Worm (Caenorhabditis elegans) whole organism, young adult: ENCODE results near the gene rme-2.

ENCODE experiments used
- B0019.2 ChIP-seq: fragments of 200-800 bp; sonication (Bioruptor generic); conservative IDR thresholded peaks from 2 replicates; pipeline ENCODE4 v1.3.6; 2022; ENCODE audit warnings: missing genetic modification reagents, missing genetic modification characterization, missing compliant biosample characterization
- B0035.1 ChIP-seq: sonication (generic microtip); optimal IDR thresholded peaks from 2 replicates; lab custom pipeline; 2016; ENCODE audit warnings: missing genetic modification characterization, mild to moderate bottlenecking, missing compliant biosample characterization, missing genotype, missing genetic modification reagents
- B0336.3 ChIP-seq: fragments of 200-800 bp; sonication (Bioruptor generic); IDR thresholded peaks from 2 replicates; pipeline ENCODE4 v1.3.6; 2022; ENCODE audit warnings: missing genetic modification characterization, missing compliant biosample characterization
- C17E4.6 ChIP-seq: fragments of 200-800 bp; sonication (Bioruptor generic); IDR thresholded peaks from 2 replicates; pipeline ENCODE4 v1.3.6; 2022; ENCODE audit warnings: missing genetic modification reagents, missing genetic modification characterization, missing compliant biosample characterization
- F10E7.11 ChIP-seq: sonication (generic microtip); optimal IDR thresholded peaks from 2 replicates; lab custom pipeline; 2017; ENCODE audit warnings: mild to moderate bottlenecking, missing genetic modification characterization, moderate library complexity, missing compliant biosample characterization
- F57C9.4 ChIP-seq: sonication (generic microtip); optimal IDR thresholded peaks from 2 replicates; lab custom pipeline; 2017; ENCODE audit warnings: mild to moderate bottlenecking, missing genetic modification characterization, missing compliant biosample characterization
- K12H6.12 ChIP-seq: fragments of 200-800 bp; sonication (Bioruptor generic); optimal IDR thresholded peaks from 2 replicates; lab custom pipeline; 2018; ENCODE audit warnings: mild to moderate bottlenecking, missing genetic modification characterization, missing compliant biosample characterization
- T07F8.4 ChIP-seq: sonication (generic microtip); optimal IDR thresholded peaks from 2 replicates; lab custom pipeline; 2016; ENCODE audit warnings: mild to moderate bottlenecking, missing genetic modification characterization, moderate library complexity, missing compliant biosample characterization
- T26A5.8 ChIP-seq: sonication (generic microtip); optimal IDR thresholded peaks from 2 replicates; lab custom pipeline; 2016; ENCODE audit warnings: missing genetic modification characterization, missing compliant biosample characterization
- Y79H2A.3 ChIP-seq: fragments of 200-800 bp; sonication (Bioruptor generic); conservative IDR thresholded peaks from 2 replicates; pipeline ENCODE4 v1.3.6; 2022; ENCODE audit warnings: missing genetic modification reagents, missing genetic modification characterization, missing compliant biosample characterization
- ZK185.1 ChIP-seq: sonication (generic microtip); optimal IDR thresholded peaks from 2 replicates; lab custom pipeline; 2016; ENCODE audit warnings: mild to moderate bottlenecking, missing genetic modification characterization, missing compliant biosample characterization; ENCODE audit not compliant: poor library complexity, severe bottlenecking
- athp-1 ChIP-seq: sonication (generic microtip); optimal IDR thresholded peaks from 2 replicates; lab custom pipeline; 2017; ENCODE audit warnings: mild to moderate bottlenecking, missing genetic modification characterization, missing compliant biosample characterization
- attf-3 ChIP-seq: fragments of 200-800 bp; sonication (Bioruptor generic); conservative IDR thresholded peaks from 2 replicates; pipeline ENCODE4 v1.3.6; 2022; ENCODE audit warnings: missing genetic modification reagents, missing genetic modification characterization, missing compliant biosample characterization
- attf-5 ChIP-seq: fragments of 200-800 bp; sonication (Bioruptor generic); optimal IDR thresholded peaks from 2 replicates; lab custom pipeline; 2018; ENCODE audit warnings: mild to moderate bottlenecking, missing genetic modification characterization, missing compliant biosample characterization
- ceh-100 ChIP-seq: fragments of 200-800 bp; sonication (Bioruptor generic); IDR thresholded peaks from 2 replicates; pipeline ENCODE4 v1.3.6; 2022; ENCODE audit warnings: missing genetic modification reagents, missing genetic modification characterization, missing compliant biosample characterization
- ceh-40 ChIP-seq: fragments of 200-800 bp; sonication (Bioruptor generic); IDR thresholded peaks from 2 replicates; pipeline ENCODE4 v1.3.6; 2022; ENCODE audit warnings: missing genetic modification characterization, missing compliant biosample characterization
- ceh-58 ChIP-seq: fragments of 200-800 bp; sonication (Bioruptor generic); IDR thresholded peaks from 2 replicates; pipeline ENCODE4 v1.3.6; 2022; ENCODE audit warnings: missing genetic modification characterization, missing compliant biosample characterization
- die-1 ChIP-seq: sonication (generic microtip); optimal IDR thresholded peaks from 2 replicates; lab custom pipeline; 2016; ENCODE audit warnings: missing genotype, mild to moderate bottlenecking, missing genetic modification characterization, missing compliant biosample characterization
- egrh-3 ChIP-seq: fragments of 200-800 bp; sonication (Bioruptor generic); IDR thresholded peaks from 2 replicates; pipeline ENCODE4 v1.3.6; 2022; ENCODE audit warnings: missing genetic modification reagents, missing genetic modification characterization, missing compliant biosample characterization
- hmg-1.2 ChIP-seq: fragments of 200-800 bp; sonication (Bioruptor generic); IDR thresholded peaks from 2 replicates; pipeline ENCODE4 v1.3.6; 2022; ENCODE audit warnings: missing genetic modification reagents, missing genetic modification characterization, missing compliant biosample characterization
- hrde-1 ChIP-seq: sonication (generic microtip); optimal IDR thresholded peaks from 2 replicates; lab custom pipeline; 2016; ENCODE audit warnings: missing genetic modification characterization, mild to moderate bottlenecking, missing compliant biosample characterization, moderate library complexity, missing genotype, missing genetic modification reagents, borderline replicate concordance
- hsf-1 ChIP-seq: fragments of 200-800 bp; sonication (Bioruptor generic); IDR thresholded peaks from 2 replicates; pipeline ENCODE4 v1.3.6; 2022; ENCODE audit warnings: missing genetic modification reagents, missing genetic modification characterization, missing compliant biosample characterization
- lsl-1 ChIP-seq: fragments of 200-800 bp; sonication (Bioruptor generic); optimal IDR thresholded peaks from 2 replicates; lab custom pipeline; 2018; ENCODE audit warnings: mild to moderate bottlenecking, missing genetic modification characterization, moderate library complexity, missing compliant biosample characterization
- madf-3 ChIP-seq: fragments of 200-800 bp; sonication (Bioruptor generic); IDR thresholded peaks from 2 replicates; pipeline ENCODE4 v1.3.6; 2022; ENCODE audit warnings: missing genetic modification reagents, missing genetic modification characterization, missing compliant biosample characterization
- mes-4 ChIP-seq: sonication (generic microtip); optimal IDR thresholded peaks from 2 replicates; lab custom pipeline; 2016; ENCODE audit warnings: missing genotype, missing genetic modification characterization, missing compliant biosample characterization
- mxl-1 ChIP-seq: sonication (generic microtip); optimal IDR thresholded peaks from 2 replicates; lab custom pipeline; 2016; ENCODE audit warnings: missing genetic modification characterization, missing compliant biosample characterization
- nfyb-1 ChIP-seq: fragments of 200-800 bp; sonication (Bioruptor generic); IDR thresholded peaks from 2 replicates; pipeline ENCODE4 v1.3.6; 2022; ENCODE audit warnings: missing genetic modification reagents, missing genetic modification characterization, missing compliant biosample characterization
- nhr-120 ChIP-seq: fragments of 200-800 bp; sonication (Bioruptor generic); IDR thresholded peaks from 2 replicates; pipeline ENCODE4 v1.3.6; 2022; ENCODE audit warnings: missing genetic modification characterization, missing compliant biosample characterization
- nhr-179 ChIP-seq: sonication (generic microtip); optimal IDR thresholded peaks from 2 replicates; lab custom pipeline; 2016; ENCODE audit warnings: mild to moderate bottlenecking, missing genetic modification characterization, missing compliant biosample characterization
- nhr-27 ChIP-seq: fragments of 200-800 bp; sonication (Bioruptor generic); optimal IDR thresholded peaks from 2 replicates; lab custom pipeline; 2018; ENCODE audit warnings: mild to moderate bottlenecking, missing genetic modification characterization, moderate library complexity, missing compliant biosample characterization
- nhr-80 ChIP-seq: sonication (generic microtip); optimal IDR thresholded peaks from 2 replicates; lab custom pipeline; 2016; ENCODE audit warnings: missing genetic modification characterization, missing compliant biosample characterization
- pha-4 ChIP-seq: fragments of 150-350 bp; sonication (generic microtip); optimal IDR thresholded peaks from 2 replicates; lab custom pipeline; 2014; ENCODE audit warnings: missing biosample characterization, missing genetic modification reagents, missing genetic modification characterization
- somi-1 ChIP-seq: fragments of 200-800 bp; sonication (Bioruptor generic); optimal IDR thresholded peaks from 2 replicates; lab custom pipeline; 2018; ENCODE audit warnings: mild to moderate bottlenecking, missing genetic modification characterization, missing compliant biosample characterization
- ztf-22 ChIP-seq: fragments of 200-800 bp; sonication (Bioruptor generic); optimal IDR thresholded peaks from 2 replicates; lab custom pipeline; 2018; ENCODE audit warnings: mild to moderate bottlenecking, missing genetic modification characterization, moderate library complexity, missing compliant biosample characterization
- ztf-26 ChIP-seq: sonication (generic microtip); optimal IDR thresholded peaks from 2 replicates; lab custom pipeline; 2017; ENCODE audit warnings: missing genetic modification characterization, missing compliant biosample characterization
- ztf-28 ChIP-seq: fragments of 200-800 bp; sonication (Bioruptor generic); IDR thresholded peaks from 2 replicates; pipeline ENCODE4 v1.3.6; 2022; ENCODE audit warnings: missing genetic modification reagents, missing genetic modification characterization, missing compliant biosample characterization

The rme-2 gene

DNA sequence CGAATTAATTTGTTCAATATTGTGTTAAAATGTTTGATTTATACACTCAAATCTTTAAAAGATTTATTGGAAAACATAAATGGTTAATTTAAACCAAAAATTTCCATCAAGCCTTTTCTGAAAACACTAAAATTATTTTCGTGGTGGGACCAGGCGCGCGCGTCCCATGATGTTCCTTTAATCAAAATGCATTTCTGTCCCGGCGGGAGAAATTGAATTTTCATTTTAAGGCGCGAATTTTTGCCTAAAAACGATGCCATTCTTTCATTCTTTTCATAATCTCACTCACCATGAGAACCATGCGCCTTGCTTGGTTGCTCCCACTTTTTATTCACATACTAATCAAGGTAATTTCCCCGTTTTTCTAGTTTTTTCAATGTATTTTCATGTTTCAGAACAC lies at the start of gene rme-2 (continued):
- TF ChIP-seq mxl-1 (tag; lab: Kevin White, UChicago) = no peak
- no peak for TF ChIP-seq ztf-22 (GFP tag; lab: Kevin White, UChicago)
- TF ChIP-seq T26A5.8 (tag; lab: Kevin White, UChicago) = no peak
- peak; percentile 82 for TF ChIP-seq C17E4.6 (GFP tag; lab: Robert Waterston, UW)
- TF ChIP-seq F10E7.11 = no peak
- no peak for TF ChIP-seq F57C9.4 (tag; lab: Kevin White, UChicago)
- peak; percentile 63 for TF ChIP-seq hrde-1 (tag; lab: Kevin White, UChicago)
- peak; percentile 83 for TF ChIP-seq hsf-1 (GFP tag; lab: Robert Waterston, UW)
- TF ChIP-seq ZK185.1 (tag; lab: Kevin White, UChicago) = no peak
- TF ChIP-seq mes-4 (tag; lab: Kevin White, UChicago) = no peak
- TF ChIP-seq ztf-28 (GFP tag; lab: Robert Waterston, UW) = 0 out of 2 replicates have a peak, but pooled peaks have one; percentile 36
- TF ChIP-seq nhr-80 = no peak
- TF ChIP-seq hmg-1.2 = peak; percentile 62
- TF ChIP-seq T07F8.4 (tag; lab: Kevin White, UChicago) = no peak
- no peak for TF ChIP-seq pha-4
- TF ChIP-seq nfyb-1 (GFP tag; lab: Robert Waterston, UW) = peak; percentile 50; the same call in 1 of the 2 replicates
- TF ChIP-seq attf-5 (GFP tag; lab: Kevin White, UChicago) = no peak
- no peak for TF ChIP-seq athp-1 (tag; lab: Kevin White, UChicago)
- no peak for TF ChIP-seq die-1 (tag; lab: Kevin White, UChicago)
- no peak for TF ChIP-seq nhr-179 (tag; lab: Kevin White, UChicago)
- peak; percentile 97 for TF ChIP-seq lsl-1 (GFP tag; lab: Kevin White, UChicago)
- TF ChIP-seq egrh-3 (GFP tag; lab: Robert Waterston, UW) = no peak
- no peak for TF ChIP-seq ceh-100 (GFP tag; lab: Robert Waterston, UW)
- TF ChIP-seq K12H6.12 (tag; lab: Kevin White, UChicago) = no peak
- no peak for TF ChIP-seq ceh-58 (GFP tag; lab: Robert Waterston, UW)
- peak; percentile 77 for TF ChIP-seq B0019.2 (GFP tag; lab: Robert Waterston, UW)
- peak; percentile 80 for TF ChIP-seq B0336.3 (GFP tag; lab: Robert Waterston, UW)
- TF ChIP-seq Y79H2A.3 (GFP tag; lab: Robert Waterston, UW) = no peak
- TF ChIP-seq B0035.1 (tag; lab: Kevin White, UChicago) = no peak
- TF ChIP-seq attf-3 (GFP tag; lab: Robert Waterston, UW) = peak; percentile 49; the same call in 1 of the 2 replicates

DNA sequence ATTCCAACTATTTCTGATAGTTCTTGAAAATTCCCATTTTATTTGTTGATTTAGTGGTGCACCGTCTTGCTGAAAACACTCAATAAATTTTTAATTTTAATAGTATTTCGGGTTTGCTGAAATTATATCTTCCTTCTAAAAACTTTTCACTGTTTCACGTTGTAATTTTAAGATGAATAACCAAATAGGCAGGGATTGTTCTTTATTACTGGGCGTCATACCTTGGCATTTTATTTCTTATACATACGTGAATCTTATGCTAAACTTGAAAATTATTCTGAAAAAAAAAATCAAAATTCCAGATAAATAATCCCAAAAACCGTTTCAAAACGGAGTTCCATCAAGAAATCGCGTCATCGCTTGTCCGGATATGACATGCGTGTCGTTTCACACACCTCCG lies 31.1 kb upstream of the rme-2 start, which contains the start of gene mgl-3:
mgl-3 (plus strand) TSS at position 301 of the 400 bp plus-strand sequence.
- TF ChIP-seq madf-3 (GFP tag; lab: Robert Waterston, UW) = no peak
- TF ChIP-seq somi-1 (GFP tag; lab: Kevin White, UChicago) = no peak
- TF ChIP-seq ztf-26 (tag; lab: Kevin White, UChicago) = no peak
- TF ChIP-seq nhr-27 (tag; lab: Kevin White, UChicago) = no peak
- no peak for TF ChIP-seq nfyb-1 (GFP tag; lab: Robert Waterston, UW)
- TF ChIP-seq nhr-120 (GFP tag; lab: Robert Waterston, UW) = no peak
- no peak for TF ChIP-seq ceh-40 (GFP tag; lab: Robert Waterston, UW)
- TF ChIP-seq die-1 (tag; lab: Kevin White, UChicago) = no peak

DNA sequence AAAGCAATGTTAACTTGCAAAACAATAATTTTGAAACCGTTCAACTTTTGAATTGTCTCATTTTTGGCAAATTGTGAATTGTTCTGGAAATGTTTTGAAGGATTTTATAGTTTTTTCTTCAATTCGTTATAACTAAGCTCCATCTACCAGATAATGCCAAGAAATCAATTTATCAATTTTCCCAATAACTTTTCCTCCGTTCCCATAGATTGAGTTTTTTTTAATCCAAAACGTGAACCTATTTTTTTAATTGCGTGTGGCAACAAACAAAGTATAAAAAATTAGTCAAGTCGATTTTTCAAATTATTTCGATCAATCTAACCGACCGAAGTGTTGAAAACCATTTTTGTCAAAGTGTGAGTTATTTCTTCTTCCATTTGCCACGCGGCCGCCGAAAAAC lies 17.2 kb upstream of the rme-2 start, which contains the start of gene Y4C6A.4:
Y4C6A.4 (plus strand) TSS at position 301 of the 400 bp plus-strand sequence.
- TF ChIP-seq T07F8.4 (tag; lab: Kevin White, UChicago) = no peak
- no peak for TF ChIP-seq nhr-27 (tag; lab: Kevin White, UChicago)
- TF ChIP-seq Y79H2A.3 (GFP tag; lab: Robert Waterston, UW) = no peak
